Worm (Caenorhabditis elegans): ENCODE measurements around the gene mig-10.

DNA sequence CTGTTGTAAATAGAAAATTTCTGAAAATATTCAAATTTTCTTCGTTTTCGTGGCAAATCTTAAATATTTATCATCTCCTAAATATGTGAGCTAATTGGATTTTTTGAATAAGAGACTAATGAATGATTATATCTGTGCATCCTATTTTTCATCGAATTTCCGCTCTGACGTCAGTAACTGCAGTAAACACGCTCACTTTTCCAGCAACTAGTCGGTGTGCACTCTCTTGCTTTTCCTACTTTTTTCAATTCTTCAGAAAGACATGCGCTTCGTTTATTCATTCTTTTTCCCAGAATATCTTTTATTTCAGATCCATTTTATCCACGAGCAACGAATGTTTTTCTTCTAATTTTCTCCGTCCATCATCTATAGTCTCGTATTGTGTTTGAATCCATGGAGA is 49.4 kb upstream of the mig-10 start:
- TF ChIP-seq mab-5 (tag; optimal IDR thresholded peaks at IDR 0.05) (no peak), ces-1 (GFP tag; optimal IDR thresholded peaks at IDR 0.05) (no peak), snpc-4 (tag; optimal IDR thresholded peaks at IDR 0.05) (no peak), ztf-11 (tag; optimal IDR thresholded peaks at IDR 0.05) (no peak), cnd-1 (tag; optimal IDR thresholded peaks at IDR 0.05) (no peak), elt-1 (tag; optimal IDR thresholded peaks at IDR 0.05; ENCODE audit: borderline replicate concordance, insufficient read depth) (no peak), lin-13 (tag; optimal IDR thresholded peaks at IDR 0.05) (no peak), ham-2 (GFP tag; optimal IDR thresholded peaks at IDR 0.05) (no peak), unc-39 (tag; optimal IDR thresholded peaks at IDR 0.05) (no peak), lsy-2 (tag; optimal IDR thresholded peaks at IDR 0.05) (no peak), unc-62 (GFP tag; optimal IDR thresholded peaks at IDR 0.05) (no peak)
